Fruit fly (Drosophila melanogaster): ENCODE results near the gene Rpt2.
A peak's percentile ranks its signal among the peaks of the same experiment; 100 is the strongest.

DNA sequence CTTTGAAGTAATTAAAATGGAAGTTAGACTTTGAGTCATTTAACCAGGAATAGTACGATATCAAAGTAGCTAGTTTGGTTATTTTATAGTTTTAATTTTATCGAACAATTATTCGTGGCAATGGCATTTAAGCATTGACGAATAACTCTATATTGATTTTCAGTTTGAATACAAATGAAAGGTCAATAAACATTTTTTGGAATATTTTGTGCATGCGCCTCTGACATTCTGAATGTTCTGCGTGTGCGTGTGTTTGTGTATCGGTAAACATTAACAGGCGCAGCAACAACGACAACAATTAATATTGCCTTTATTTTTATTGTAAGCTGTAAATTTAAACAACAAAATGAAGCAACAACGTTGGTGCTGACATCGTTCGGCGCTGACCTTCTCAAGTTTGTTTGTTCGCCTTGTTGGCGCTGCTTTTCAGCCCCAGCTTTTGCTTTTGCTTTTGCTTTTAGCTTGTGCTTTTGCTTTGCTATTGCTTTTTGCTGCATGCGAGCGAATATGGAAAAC lies 22.0 kb downstream of the Rpt2 start:
- no peak for TF ChIP-seq hkb (optimal IDR thresholded peaks at IDR 0.05)
- peak; percentile 19; the same call in 1 of the 2 replicates for TF ChIP-seq hkb (GFP tag; IDR thresholded peaks at IDR 0.05)
- TF ChIP-seq Mrtf (GFP tag; IDR thresholded peaks at IDR 0.05), result no peak
- no peak for TF ChIP-seq Ravus (GFP tag; IDR thresholded peaks at IDR 0.05)

All from whole organism, embryonic.